Comparison of ENCODE assay signal across 4 fruit fly cellular contexts in genomic region chr3L:21034281-21035221, dm6.
TF ChIP-seq lines count a peak whose summit lies in the region.

siz (plus strand) TSS chr3L:21034535.

TF ChIP-seq in whole organism, adult, 20 proteins besides CTCF, POLR2A, EP300 and RAD21 (continued from another document):
- TF ChIP-seq CG14711 (tag; optimal IDR thresholded peaks at IDR 0.05; lab: Kevin White, UChicago) = peak; percentile 38

TF ChIP-seq in whole organism, embryonic, 481 proteins besides CTCF, POLR2A, EP300 and RAD21 (continued from another document and continues in another):
- peak; percentile 48; the same call in 1 of the 2 replicates for TF ChIP-seq bbx (GFP tag; IDR thresholded peaks at IDR 0.05; lab: Robert Waterston, UW; ENCODE audit: partially characterized antibody)
- peak; percentile 70 for TF ChIP-seq CG12659 (GFP tag; optimal IDR thresholded peaks at IDR 0.05; lab: Kevin White, UChicago)
- TF ChIP-seq mirr (GFP tag; optimal IDR thresholded peaks at IDR 0.05; lab: Kevin White, UChicago) = peak; percentile 42
- TF ChIP-seq crp (GFP tag; optimal IDR thresholded peaks at IDR 0.05; lab: Kevin White, UChicago) = peak in 1 of 2 experiments; percentile 31
- TF ChIP-seq Hr78 (GFP tag; optimal IDR thresholded peaks at IDR 0.05; lab: Kevin White, UChicago) = peak in 1 of 2 experiments; percentile 15
- TF ChIP-seq CG17359 (tag; optimal IDR thresholded peaks at IDR 0.05; lab: Kevin White, UChicago) = peak; percentile 8
- TF ChIP-seq Scr (GFP tag; IDR thresholded peaks at IDR 0.05; lab: Robert Waterston, UW; ENCODE audit: partially characterized antibody) = peak; percentile 39
- no peak for TF ChIP-seq CG6854 (GFP tag; optimal IDR thresholded peaks at IDR 0.05; lab: Kevin White, UChicago)
- TF ChIP-seq CG14667 (GFP tag; IDR thresholded peaks at IDR 0.05; lab: Robert Waterston, UW) = no peak
- TF ChIP-seq CG10321 (GFP tag; IDR thresholded peaks at IDR 0.05; lab: Robert Waterston, UW) = 0 out of 2 replicates have a peak, but pooled peaks have one; percentile 10
- peak; percentile 17 for TF ChIP-seq odd (GFP tag; optimal IDR thresholded peaks at IDR 0.05; lab: Kevin White, UChicago)
- TF ChIP-seq CG14710 (tag; optimal IDR thresholded peaks at IDR 0.05; lab: Kevin White, UChicago) = peak; percentile 70
- TF ChIP-seq CG1602 (GFP tag; optimal IDR thresholded peaks at IDR 0.05; lab: Kevin White, UChicago) = no peak
- peak; percentile 67 for TF ChIP-seq Bgb (GFP tag; IDR thresholded peaks at IDR 0.05; lab: Robert Waterston, UW; ENCODE audit: partially characterized antibody)
- peak; percentile 71 for TF ChIP-seq oc (tag; optimal IDR thresholded peaks at IDR 0.05; lab: Kevin White, UChicago)
- peak; percentile 8 for TF ChIP-seq CG4328 (GFP tag; optimal IDR thresholded peaks at IDR 0.05; lab: Kevin White, UChicago)
- no peak for TF ChIP-seq Hmx (GFP tag; optimal IDR thresholded peaks at IDR 0.05; lab: Kevin White, UChicago)
- no peak for TF ChIP-seq kay (GFP tag; optimal IDR thresholded peaks at IDR 0.05; lab: Kevin White, UChicago)
- peak; percentile 17 for TF ChIP-seq Sry-δ (GFP tag; optimal IDR thresholded peaks at IDR 0.05; lab: Kevin White, UChicago)
- peak; percentile 12 for TF ChIP-seq CG4617 (GFP tag; optimal IDR thresholded peaks at IDR 0.05; lab: Kevin White, UChicago; ENCODE audit: borderline replicate concordance)
- TF ChIP-seq HLH54F (GFP tag; optimal IDR thresholded peaks at IDR 0.05; lab: Kevin White, UChicago) = no peak
- TF ChIP-seq ro (GFP tag; IDR thresholded peaks at IDR 0.05; lab: Robert Waterston, UW) = no peak
- TF ChIP-seq sug (tag; optimal IDR thresholded peaks at IDR 0.05; lab: Kevin White, UChicago) = peak; percentile 81
- no peak for TF ChIP-seq shn (GFP tag; optimal IDR thresholded peaks at IDR 0.05; lab: Kevin White, UChicago)
- peak; percentile 47 for TF ChIP-seq CG13296 (GFP tag; optimal IDR thresholded peaks at IDR 0.05; lab: Kevin White, UChicago)
- TF ChIP-seq otp (GFP tag; IDR thresholded peaks at IDR 0.05; lab: Robert Waterston, UW) = no peak
- TF ChIP-seq nmo (GFP tag; optimal IDR thresholded peaks at IDR 0.05; lab: Kevin White, UChicago) = peak; percentile 63
- peak; percentile 70 for TF ChIP-seq Dp (GFP tag; optimal IDR thresholded peaks at IDR 0.05; lab: Kevin White, UChicago)
- TF ChIP-seq vnd (GFP tag; IDR thresholded peaks at IDR 0.05; lab: Robert Waterston, UW; ENCODE audit: partially characterized antibody) = no peak
- TF ChIP-seq Dip3 (GFP tag; optimal IDR thresholded peaks at IDR 0.05; lab: Kevin White, UChicago) = no peak
- TF ChIP-seq CG12219 (GFP tag; optimal IDR thresholded peaks at IDR 0.05; lab: Kevin White, UChicago) = peak; percentile 41
- no peak for TF ChIP-seq bab2 (GFP tag; optimal IDR thresholded peaks at IDR 0.05; lab: Kevin White, UChicago)
- peak; percentile 47 for TF ChIP-seq CG7928 (GFP tag; optimal IDR thresholded peaks at IDR 0.05; lab: Kevin White, UChicago)
- peak in 1 of 2 experiments; percentile 6 for TF ChIP-seq Hr51 (GFP tag; optimal IDR thresholded peaks at IDR 0.05; lab: Kevin White, UChicago)
- TF ChIP-seq Dbx (GFP tag; IDR thresholded peaks at IDR 0.05; lab: Robert Waterston, UW) = peak; percentile 17; the same call in 1 of the 3 replicates
- TF ChIP-seq CG34376 (GFP tag; optimal IDR thresholded peaks at IDR 0.05; lab: Kevin White, UChicago) = peak; percentile 43
- peak; percentile 25 for TF ChIP-seq bigmax (GFP tag; optimal IDR thresholded peaks at IDR 0.05; lab: Kevin White, UChicago)
- TF ChIP-seq trem (tag; optimal IDR thresholded peaks at IDR 0.05; lab: Kevin White, UChicago) = peak; percentile 85
- TF ChIP-seq CG16813 (GFP tag; IDR thresholded peaks at IDR 0.05; lab: Robert Waterston, UW; ENCODE audit: partially characterized antibody) = peak; percentile 34; the same call in 2 of the 3 replicates
- peak; percentile 23 for TF ChIP-seq CG17385 (GFP tag; optimal IDR thresholded peaks at IDR 0.05; lab: Kevin White, UChicago)
- peak; percentile 35 for TF ChIP-seq CG10543 (GFP tag; optimal IDR thresholded peaks at IDR 0.05; lab: Kevin White, UChicago)

TF ChIP-seq in whole organism, prepupa, 60 proteins besides CTCF, POLR2A, EP300 and RAD21 (continued from another document):
- TF ChIP-seq CG10669 (GFP tag; optimal IDR thresholded peaks at IDR 0.05; lab: Kevin White, UChicago) (no peak), eg (GFP tag; IDR thresholded peaks at IDR 0.05; lab: Robert Waterston, UW) (no peak), achi (GFP tag; optimal IDR thresholded peaks at IDR 0.05; lab: Kevin White, UChicago) (no peak), CG11762 (GFP tag; optimal IDR thresholded peaks at IDR 0.05; lab: Kevin White, UChicago; ENCODE audit: insufficient read depth) (no peak), Hr39 (GFP tag; optimal IDR thresholded peaks at IDR 0.05; lab: Kevin White, UChicago) (no peak), Lpt (GFP tag; optimal IDR thresholded peaks at IDR 0.05; lab: Kevin White, UChicago) (no peak), net (GFP tag; optimal IDR thresholded peaks at IDR 0.05; lab: Kevin White, UChicago) (no peak), esn (GFP tag; optimal IDR thresholded peaks at IDR 0.05; lab: Kevin White, UChicago) (peak; percentile 39), svp (GFP tag; lab: Kevin White, UChicago) (peak; percentile 78), lz (GFP tag; optimal IDR thresholded peaks at IDR 0.05; lab: Kevin White, UChicago) (peak; percentile 14), CG34406 (GFP tag; optimal IDR thresholded peaks at IDR 0.05; lab: Kevin White, UChicago) (no peak), pdm3 (GFP tag; optimal IDR thresholded peaks at IDR 0.05; lab: Kevin White, UChicago) (peak; percentile 5), Smox (GFP tag; optimal IDR thresholded peaks at IDR 0.05; lab: Kevin White, UChicago) (peak; percentile 25), Eip78C (GFP tag; lab: Kevin White, UChicago) (peak; percentile 72), Sox102F (GFP tag; optimal IDR thresholded peaks at IDR 0.05; lab: Kevin White, UChicago) (peak; percentile 30), Blimp-1 (GFP tag; optimal IDR thresholded peaks at IDR 0.05; lab: Kevin White, UChicago) (no peak), Hr38 (GFP tag; optimal IDR thresholded peaks at IDR 0.05; lab: Kevin White, UChicago) (no peak), CG8319 (GFP tag; optimal IDR thresholded peaks at IDR 0.05; lab: Kevin White, UChicago) (no peak), CG15336 (GFP tag; IDR thresholded peaks at IDR 0.05; lab: Robert Waterston, UW) (no peak), CG9139 (GFP tag; optimal IDR thresholded peaks at IDR 0.05; lab: Kevin White, UChicago) (peak; percentile 16), Met (GFP tag; optimal IDR thresholded peaks at IDR 0.05; lab: Kevin White, UChicago) (peak; percentile 20), vri (GFP tag; optimal IDR thresholded peaks at IDR 0.05; lab: Kevin White, UChicago) (peak; percentile 41), ss (GFP tag; optimal IDR thresholded peaks at IDR 0.05; lab: Kevin White, UChicago) (peak; percentile 56 to 66), fkh (GFP tag; optimal IDR thresholded peaks at IDR 0.05; lab: Kevin White, UChicago) (no peak), CG1621 (tag; optimal IDR thresholded peaks at IDR 0.05; lab: Kevin White, UChicago) (peak; percentile 82), Sox15 (GFP tag; optimal IDR thresholded peaks at IDR 0.05; lab: Kevin White, UChicago) (no peak), CG7368 (GFP tag; optimal IDR thresholded peaks at IDR 0.05; lab: Kevin White, UChicago) (no peak), dac (GFP tag; optimal IDR thresholded peaks at IDR 0.05; lab: Kevin White, UChicago) (no peak), CG16779 (tag; optimal IDR thresholded peaks at IDR 0.05; lab: Kevin White, UChicago) (no peak), CG6163 (GFP tag; IDR thresholded peaks at IDR 0.05; lab: Robert Waterston, UW) (0 out of 3 replicates have a peak, but pooled peaks have one; percentile 13), CG8119 (GFP tag; IDR thresholded peaks at IDR 0.05; lab: Robert Waterston, UW) (no peak)
TF ChIP-seq in whole organism, prepupa: peak in this region for 18.

TF ChIP-seq in whole organism, wandering third instar larva, 38 proteins besides CTCF, POLR2A, EP300 and RAD21 (continued from another document):
- no peak for TF ChIP-seq Dif (GFP tag; optimal IDR thresholded peaks at IDR 0.05; lab: Kevin White, UChicago; ENCODE audit: partially characterized antibody)
- TF ChIP-seq pan (optimal IDR thresholded peaks at IDR 0.05; lab: Kevin White, UChicago) = no peak
- TF ChIP-seq CG9705 (GFP tag; optimal IDR thresholded peaks at IDR 0.05; lab: Kevin White, UChicago) = no peak
- TF ChIP-seq ey (GFP tag; optimal IDR thresholded peaks at IDR 0.05; lab: Kevin White, UChicago) = no peak
- peak; percentile 3 for TF ChIP-seq HLH106 (tag; optimal IDR thresholded peaks at IDR 0.05; lab: Kevin White, UChicago)
- no peak for TF ChIP-seq dl (GFP tag; optimal IDR thresholded peaks at IDR 0.05; lab: Kevin White, UChicago; ENCODE audit: insufficient read depth in 1 of 2, partially characterized antibody in 2 of 2)
- no peak for TF ChIP-seq jim (GFP tag; optimal IDR thresholded peaks at IDR 0.05; lab: Kevin White, UChicago)
- no peak for TF ChIP-seq Vsx2 (GFP tag; optimal IDR thresholded peaks at IDR 0.05; lab: Kevin White, UChicago; ENCODE audit: partially characterized antibody)
- no peak for TF ChIP-seq Myc (optimal IDR thresholded peaks at IDR 0.05; lab: Kevin White, UChicago)
- no peak for TF ChIP-seq Abd-B (GFP tag; optimal IDR thresholded peaks at IDR 0.05; lab: Kevin White, UChicago)
- peak; percentile 28 for TF ChIP-seq psq (GFP tag; optimal IDR thresholded peaks at IDR 0.05; lab: Kevin White, UChicago)
- TF ChIP-seq Rel (GFP tag; optimal IDR thresholded peaks at IDR 0.05; lab: Kevin White, UChicago) = no peak
- TF ChIP-seq Rel (tag; optimal IDR thresholded peaks at IDR 0.05; lab: Kevin White, UChicago) = peak; percentile 79
- no peak for TF ChIP-seq Hr83 (GFP tag; optimal IDR thresholded peaks at IDR 0.05; lab: Kevin White, UChicago; ENCODE audit: poor library complexity, severe bottlenecking)
